Worm (Caenorhabditis elegans) whole organism, mixed stage, embryonic: ENCODE results near the gene clec-229.
A peak's percentile ranks its signal among the peaks of the same experiment; 100 is the strongest.

Experiments
- M03D4.4 ChIP-seq: sonication (generic microtip); optimal IDR thresholded peaks from 2 replicates; lab custom pipeline; 2017; ENCODE audit warnings: mild to moderate bottlenecking, missing genetic modification characterization, missing compliant biosample characterization
- bed-3 ChIP-seq: fragments of 200-800 bp; sonication (Bioruptor generic); optimal IDR thresholded peaks from 3 replicates; lab custom pipeline; 2018; ENCODE audit warnings: mild to moderate bottlenecking, missing genetic modification characterization, moderate library complexity, missing compliant biosample characterization
- blmp-1 ChIP-seq: fragments of 150-350 bp; optimal IDR thresholded peaks from 2 replicates; lab custom pipeline; 2014; ENCODE audit warnings: missing biosample characterization, missing genetic modification characterization
- ceh-39 ChIP-seq: fragments of 150-350 bp; optimal IDR thresholded peaks from 2 replicates; lab custom pipeline; 2014; ENCODE audit warnings: missing biosample characterization, missing genetic modification characterization
- ceh-43 ChIP-seq: fragments of 200-800 bp; sonication (Bioruptor generic); optimal IDR thresholded peaks from 2 replicates; lab custom pipeline; 2018; ENCODE audit warnings: mild to moderate bottlenecking, missing genetic modification characterization, moderate library complexity, missing compliant biosample characterization
- ceh-83 ChIP-seq: fragments of 200-800 bp; sonication (Bioruptor generic); optimal IDR thresholded peaks from 2 replicates; lab custom pipeline; 2018; ENCODE audit warnings: mild to moderate bottlenecking, missing genetic modification characterization, missing compliant biosample characterization
- ces-1 ChIP-seq: fragments of 150-350 bp; optimal IDR thresholded peaks from 2 replicates; lab custom pipeline; 2014; ENCODE audit warnings: missing biosample characterization, missing genetic modification reagents, missing genetic modification characterization
- cnd-1 ChIP-seq: fragments of 200-800 bp; sonication (Bioruptor generic); optimal IDR thresholded peaks from 2 replicates; lab custom pipeline; 2018; ENCODE audit warnings: mild to moderate bottlenecking, missing genetic modification characterization, missing compliant biosample characterization
- drap-1 ChIP-seq: fragments of 200-800 bp; sonication (Bioruptor generic); optimal IDR thresholded peaks from 3 replicates; lab custom pipeline; 2018; ENCODE audit warnings: mild to moderate bottlenecking, missing genetic modification characterization, missing compliant biosample characterization
- elt-3 ChIP-seq: fragments of 150-350 bp; optimal IDR thresholded peaks from 2 replicates; lab custom pipeline; 2014; ENCODE audit warnings: missing biosample characterization, missing genetic modification characterization
- flh-1 ChIP-seq: fragments of 200-800 bp; sonication (Bioruptor generic); optimal IDR thresholded peaks from 2 replicates; lab custom pipeline; 2018; ENCODE audit warnings: mild to moderate bottlenecking, missing genetic modification characterization, moderate library complexity, missing compliant biosample characterization
- ham-2 ChIP-seq: fragments of 200-800 bp; sonication (Bioruptor generic); optimal IDR thresholded peaks from 2 replicates; lab custom pipeline; 2018; ENCODE audit warnings: mild to moderate bottlenecking, missing genetic modification characterization, missing compliant biosample characterization
- lin-13 ChIP-seq: fragments of 150-350 bp; optimal IDR thresholded peaks from 2 replicates; lab custom pipeline; 2014; ENCODE audit warnings: missing biosample characterization, missing genetic modification characterization
- lin-32 ChIP-seq: fragments of 200-800 bp; sonication (Bioruptor generic); optimal IDR thresholded peaks from 2 replicates; lab custom pipeline; 2018; ENCODE audit warnings: mild to moderate bottlenecking, missing genetic modification characterization, missing compliant biosample characterization
- lsy-2 ChIP-seq: fragments of 150-350 bp; optimal IDR thresholded peaks from 2 replicates; lab custom pipeline; 2014; ENCODE audit warnings: missing biosample characterization, missing genetic modification characterization
- mab-5 ChIP-seq: fragments of 150-350 bp; optimal IDR thresholded peaks from 2 replicates; lab custom pipeline; 2014; ENCODE audit warnings: missing biosample characterization, missing genetic modification characterization
- mep-1 ChIP-seq: fragments of 150-350 bp; optimal IDR thresholded peaks from 2 replicates; lab custom pipeline; 2017; ENCODE audit warnings: missing biosample characterization, missing genetic modification reagents, missing genetic modification characterization, inconsistent platforms
- mls-2 ChIP-seq: sonication (generic microtip); optimal IDR thresholded peaks from 2 replicates; lab custom pipeline; 2016; ENCODE audit warnings: mild to moderate bottlenecking, missing genetic modification characterization, moderate library complexity, missing compliant biosample characterization
- nhr-2 ChIP-seq: fragments of 150-350 bp; optimal IDR thresholded peaks from 2 replicates; lab custom pipeline; 2014; ENCODE audit warnings: missing biosample characterization, missing genetic modification characterization
- nhr-237 ChIP-seq: fragments of 150-350 bp; optimal IDR thresholded peaks from 2 replicates; lab custom pipeline; 2014; ENCODE audit warnings: missing biosample characterization, missing genetic modification characterization
- nhr-28 ChIP-seq: fragments of 150-350 bp; optimal IDR thresholded peaks from 2 replicates; lab custom pipeline; 2014; ENCODE audit warnings: missing biosample characterization, missing genetic modification characterization
- nhr-76 ChIP-seq: sonication (generic microtip); optimal IDR thresholded peaks from 2 replicates; lab custom pipeline; 2017; ENCODE audit warnings: missing biosample characterization, missing genetic modification characterization
- pha-4 ChIP-seq: fragments of 150-350 bp; optimal IDR thresholded peaks from 2 replicates; lab custom pipeline; 2018; ENCODE audit warnings: missing biosample characterization, missing genetic modification reagents, missing genetic modification characterization
- sem-2 ChIP-seq: fragments of 200-800 bp; sonication (Bioruptor generic); optimal IDR thresholded peaks from 2 replicates; lab custom pipeline; 2018; ENCODE audit warnings: mild to moderate bottlenecking, missing genetic modification characterization, missing compliant biosample characterization
- snpc-4 ChIP-seq: fragments of 150-350 bp; optimal IDR thresholded peaks from 2 replicates; lab custom pipeline; 2014; ENCODE audit warnings: missing biosample characterization, missing genetic modification characterization
- sptf-1 ChIP-seq: sonication (generic microtip); optimal IDR thresholded peaks from 2 replicates; lab custom pipeline; 2017; ENCODE audit warnings: mild to moderate bottlenecking, missing genetic modification characterization, moderate library complexity, missing compliant biosample characterization
- tbx-8 ChIP-seq: fragments of 200-800 bp; sonication (Bioruptor generic); optimal IDR thresholded peaks from 2 replicates; lab custom pipeline; 2018; ENCODE audit warnings: mild to moderate bottlenecking, missing genetic modification characterization, moderate library complexity, missing compliant biosample characterization
- unc-120 ChIP-seq: sonication (generic microtip); optimal IDR thresholded peaks from 2 replicates; lab custom pipeline; 2017; ENCODE audit warnings: missing genetic modification characterization, missing compliant biosample characterization; ENCODE audit not compliant: poor library complexity, severe bottlenecking
- unc-62 ChIP-seq: fragments of 150-350 bp; optimal IDR thresholded peaks from 2 replicates; lab custom pipeline; 2014; ENCODE audit warnings: missing biosample characterization, missing genetic modification reagents, missing genetic modification characterization
- zip-8 ChIP-seq: fragments of 150-350 bp; optimal IDR thresholded peaks from 2 replicates; lab custom pipeline; 2014; ENCODE audit warnings: missing biosample characterization, missing genetic modification characterization
- ztf-11 ChIP-seq: fragments of 150-350 bp; optimal IDR thresholded peaks from 2 replicates; lab custom pipeline; 2014; ENCODE audit warnings: missing biosample characterization, missing genetic modification characterization

clec-229 gene

ce11 chrV:15337405-15337804 lies 3.9 kb downstream of the clec-229 start, which contains the start of gene wrt-7:
Gene wrt-7 (minus strand): TSS chrV:15337505.
- no peak for TF ChIP-seq drap-1 (GFP tag; lab: Kevin White, UChicago)
- no peak for TF ChIP-seq tbx-8 (GFP tag; lab: Kevin White, UChicago)
- TF ChIP-seq lin-13 (tag; lab: Kevin White, UChicago), result no peak
- TF ChIP-seq, all 35 proteins: peak for 0

- TF ChIP-seq ztf-11 (tag; lab: Kevin White, UChicago), result no peak
- no peak for TF ChIP-seq ham-2
- no peak for TF ChIP-seq sptf-1 (tag; lab: Kevin White, UChicago)
- TF ChIP-seq nhr-237, result no peak
- TF ChIP-seq ceh-83, result no peak
- no peak for TF ChIP-seq flh-1 (GFP tag; lab: Kevin White, UChicago)
- no peak for TF ChIP-seq sem-2 (GFP tag; lab: Kevin White, UChicago)
- TF ChIP-seq mab-5 (tag; lab: Kevin White, UChicago), result no peak
- no peak for TF ChIP-seq nhr-76 (tag; lab: Kevin White, UChicago)
- TF ChIP-seq nhr-28 (tag; lab: Kevin White, UChicago), result no peak
- TF ChIP-seq lsy-2 (tag; lab: Kevin White, UChicago), result no peak
- no peak for TF ChIP-seq drap-1 (GFP tag; lab: Kevin White, UChicago)
Measured at ce11 chrV:15332851-15333250, 8.5 kb downstream of the clec-229 start, which contains the start of gene srw-113. Gene srw-113 (plus strand): TSS chrV:15333151.

ce11 chrV:15330314-15330713 lies 11.0 kb downstream of the clec-229 start, which contains the start of gene srh-295:
Gene srh-295 (plus strand): TSS chrV:15330614.
- TF ChIP-seq lsy-2 (tag; lab: Kevin White, UChicago) (no peak), zip-8 (peak; percentile 70), pha-4 (tag; lab: Kevin White, UChicago) (no peak), ceh-43 (GFP tag; lab: Kevin White, UChicago) (no peak)

DNA sequence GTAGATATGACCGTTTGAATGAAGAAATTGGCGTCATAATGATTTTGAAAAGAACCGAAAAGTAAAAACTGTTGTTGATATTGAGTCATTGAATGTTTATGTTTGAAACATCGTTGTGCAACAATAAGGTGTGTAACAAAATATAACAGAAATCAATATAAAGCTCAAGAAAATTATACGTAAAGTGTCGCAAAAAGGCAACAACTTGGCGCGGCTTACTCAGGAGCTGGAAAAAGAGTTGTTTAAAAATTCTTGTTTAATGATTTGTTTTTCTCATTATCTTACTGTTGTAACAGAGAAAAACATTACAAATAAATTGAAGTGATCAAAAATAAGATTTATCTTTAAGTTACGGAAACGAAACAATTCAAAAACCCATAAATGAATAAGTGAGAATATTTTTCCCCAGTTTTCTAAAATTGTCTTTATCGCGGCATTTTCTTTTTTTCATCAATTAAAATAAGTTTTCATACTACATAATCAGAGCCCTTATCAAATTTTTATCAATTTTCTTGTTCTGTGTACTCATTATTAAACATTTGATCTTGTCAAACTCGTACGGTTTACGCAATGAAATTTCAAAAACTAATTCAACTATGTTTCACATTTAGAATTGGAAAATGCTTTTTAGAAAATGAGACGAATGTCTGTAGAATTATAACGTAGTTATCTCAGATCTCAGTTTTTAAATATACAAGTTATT lies 13.4 kb downstream of the clec-229 start, which contains the start of gene ZK1037.6:
ZK1037.6 (minus strand) TSS at position 51 of the 703 bp plus-strand sequence.
- TF ChIP-seq tbx-8 (GFP tag; lab: Kevin White, UChicago) (no peak), ces-1 (GFP tag; lab: Kevin White, UChicago) (no peak), nhr-76 (tag; lab: Kevin White, UChicago) (no peak), ham-2 (no peak), bed-3 (no peak), mep-1 (tag; lab: Kevin White, UChicago) (no peak), zip-8 (no peak), sem-2 (GFP tag; lab: Kevin White, UChicago) (no peak), flh-1 (GFP tag; lab: Kevin White, UChicago) (no peak), cnd-1 (no peak), unc-120 (tag; lab: Kevin White, UChicago) (no peak), nhr-2 (tag; lab: Kevin White, UChicago) (no peak), blmp-1 (tag; lab: Kevin White, UChicago) (no peak), lin-32 (GFP tag; lab: Kevin White, UChicago) (no peak)

DNA sequence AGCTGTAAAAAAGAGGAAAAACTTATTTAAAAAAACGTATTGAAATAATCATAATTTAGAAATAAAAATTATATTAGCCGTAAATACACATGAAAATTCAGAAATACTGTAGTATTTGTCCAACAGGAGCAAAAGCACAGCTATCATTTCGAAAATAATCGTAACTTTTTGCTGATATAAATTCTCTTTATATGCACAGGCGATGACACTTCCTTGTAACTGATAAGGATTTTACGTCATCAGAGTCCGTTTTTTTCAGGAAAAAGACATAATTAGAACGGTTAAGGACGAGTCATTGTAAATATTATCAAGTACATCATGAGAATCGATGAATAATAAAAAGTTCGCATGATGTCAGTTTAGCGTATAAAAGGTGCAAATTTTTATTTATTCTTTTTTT lies 17.9 kb downstream of the clec-229 start:
- no peak for TF ChIP-seq snpc-4 (tag; lab: Kevin White, UChicago)
- no peak for TF ChIP-seq unc-62 (GFP tag; lab: Kevin White, UChicago)
- TF ChIP-seq lsy-2 (tag; lab: Kevin White, UChicago), result no peak
- TF ChIP-seq drap-1 (GFP tag; lab: Kevin White, UChicago), result no peak
- TF ChIP-seq lin-32 (GFP tag; lab: Kevin White, UChicago), result no peak
- TF ChIP-seq bed-3, result no peak
- TF ChIP-seq sptf-1 (tag; lab: Kevin White, UChicago), result no peak
- no peak for TF ChIP-seq elt-3 (tag; lab: Kevin White, UChicago)
- TF ChIP-seq mep-1 (tag; lab: Kevin White, UChicago), result no peak
- TF ChIP-seq M03D4.4 (tag; lab: Kevin White, UChicago), result no peak
- TF ChIP-seq mls-2 (tag; lab: Kevin White, UChicago), result no peak
- TF ChIP-seq ceh-39 (tag; lab: Kevin White, UChicago), result no peak
- TF ChIP-seq, all 35 proteins: peak for 0
